Fruit fly (Drosophila melanogaster) whole organism, wandering third instar larva: Measurements from ENCODE around the gene mgr.
A peak's percentile ranks its signal among the peaks of the same experiment; 100 is the strongest.

ENCODE experiments used
- Dif ChIP-seq: fragments of 200-275, 200-300 bp; sonication (Bioruptor generic); optimal IDR thresholded peaks from 2 replicates; lab custom pipeline; 2018; ENCODE audit warnings: missing biosample characterization, missing genetic modification characterization; ENCODE audit not compliant: partially characterized antibody
- HLH106 ChIP-seq: fragments of 200-800 bp; optimal IDR thresholded peaks from 3 replicates; lab custom pipeline; 2019; ENCODE audit warnings: missing biosample characterization, mild to moderate bottlenecking, missing genetic modification characterization, moderate library complexity
- fru ChIP-seq: fragments of 200-800 bp; sonication (Bioruptor generic); optimal IDR thresholded peaks from 3 replicates; lab custom pipeline; 2016; ENCODE audit warnings: missing biosample characterization, mild to moderate bottlenecking, missing genetic modification characterization
- tai ChIP-seq: sonication (Bioruptor generic); optimal IDR thresholded peaks from 2 replicates; lab custom pipeline; 2016; ENCODE audit warnings: missing biosample characterization, missing genetic modification characterization

The mgr gene

dm6 chr3R:11361906-11362305, 47.8 kb downstream of the mgr start:
- peak; percentile 5 for TF ChIP-seq fru (GFP tag; lab: Kevin White, UChicago)
- TF ChIP-seq Dif (GFP tag; lab: Kevin White, UChicago) = no peak
- no peak for TF ChIP-seq tai (GFP tag; lab: Kevin White, UChicago)
- TF ChIP-seq HLH106 (tag; lab: Kevin White, UChicago) = peak; percentile 18
